Worm (Caenorhabditis elegans): ENCODE measurements around the gene cyp-35A4.

Gene cyp-35A4

DNA sequence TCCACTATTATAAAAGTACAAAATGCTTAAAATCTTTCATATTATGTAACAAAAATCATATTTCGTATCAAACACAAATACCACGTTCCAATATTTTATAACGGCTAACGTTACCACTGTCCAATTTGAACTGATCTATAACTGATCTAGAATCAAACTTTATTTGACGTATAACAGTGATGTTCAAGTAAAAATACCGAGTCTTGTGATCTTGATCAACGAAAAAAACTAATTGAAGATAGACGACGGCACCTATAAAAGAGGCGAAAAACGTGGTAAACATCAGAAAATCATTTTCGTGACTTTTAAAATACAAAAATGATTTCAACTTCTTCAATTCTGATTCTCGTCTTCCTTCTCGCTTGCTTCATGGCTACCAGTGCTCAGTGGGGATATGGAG is 43.8 kb upstream of the cyp-35A4 start, which contains the start of gene nlp-28:
nlp-28 (plus strand) TSS at position 285 of the 400 bp plus-strand sequence.
- no peak for TF ChIP-seq unc-39 (tag; optimal IDR thresholded peaks at IDR 0.05)
- TF ChIP-seq ceh-82 (tag; optimal IDR thresholded peaks at IDR 0.05) = no peak
- no peak for TF ChIP-seq sea-2 (GFP tag; optimal IDR thresholded peaks at IDR 0.05)
- no peak for TF ChIP-seq daf-12 (tag; optimal IDR thresholded peaks at IDR 0.05)

DNA sequence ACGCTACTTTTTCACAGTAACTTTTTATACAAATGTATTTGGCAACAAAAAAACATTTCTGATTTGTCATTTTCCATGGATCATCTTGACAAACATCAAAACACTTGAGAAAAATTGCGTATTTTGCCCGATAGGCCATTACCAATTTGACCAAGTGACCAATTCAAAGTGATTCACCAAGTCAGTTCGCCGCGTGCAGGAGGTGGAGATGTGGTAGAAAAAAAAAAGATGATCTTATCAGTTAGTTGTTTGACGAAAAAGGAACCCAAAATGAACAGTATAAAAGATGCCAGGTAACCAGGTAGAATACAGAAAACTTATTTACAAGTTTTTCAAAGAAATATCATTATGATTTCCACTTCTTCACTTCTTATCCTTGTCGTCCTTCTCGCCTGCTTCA is 42.3 kb upstream of the cyp-35A4 start, which contains the start of gene nlp-27:
nlp-27 (plus strand) TSS at position 309 of the 400 bp plus-strand sequence.
- TF ChIP-seq nhr-23 (tag; optimal IDR thresholded peaks at IDR 0.05) (peak; percentile 23), nhr-67 (tag; optimal IDR thresholded peaks at IDR 0.05) (no peak)

DNA sequence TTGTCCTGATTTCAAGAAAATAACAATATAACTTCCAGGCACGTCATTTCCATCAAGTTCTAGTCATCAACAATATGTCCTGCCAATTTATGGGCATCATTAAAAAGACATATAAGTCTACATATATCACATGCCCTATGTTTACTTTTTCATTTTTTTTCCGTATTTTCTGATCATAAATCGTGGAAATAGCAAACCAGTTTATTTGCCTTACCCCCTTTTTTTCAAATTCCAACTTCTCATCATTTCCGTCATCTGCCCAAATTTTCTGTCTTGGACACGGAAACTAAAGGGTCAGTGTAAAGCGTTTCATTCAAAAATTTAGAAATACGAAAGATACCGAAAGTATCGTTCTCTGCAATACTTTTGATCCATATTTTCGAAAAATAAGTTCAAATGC is 39.1 kb upstream of the cyp-35A4 start:
- TF ChIP-seq fkh-2 (tag; optimal IDR thresholded peaks at IDR 0.05) = no peak
- TF ChIP-seq nhr-77 (tag; optimal IDR thresholded peaks at IDR 0.05) = no peak
- TF ChIP-seq ZK546.5 (tag; optimal IDR thresholded peaks at IDR 0.05) = no peak
- TF ChIP-seq egl-5 (tag; optimal IDR thresholded peaks at IDR 0.05) = no peak
- no peak for TF ChIP-seq mdl-1 (tag; optimal IDR thresholded peaks at IDR 0.05)
- TF ChIP-seq skn-1 (tag; optimal IDR thresholded peaks at IDR 0.05) = no peak
- TF ChIP-seq jun-1 (tag; optimal IDR thresholded peaks at IDR 0.05) = no peak
- TF ChIP-seq zag-1 (tag; optimal IDR thresholded peaks at IDR 0.05) = no peak
- no peak for TF ChIP-seq nhr-23 (tag; optimal IDR thresholded peaks at IDR 0.05)
- no peak for TF ChIP-seq eor-1 (tag; optimal IDR thresholded peaks at IDR 0.05)
- TF ChIP-seq fos-1 (tag; optimal IDR thresholded peaks at IDR 0.05) = no peak
- TF ChIP-seq lin-39 (tag; optimal IDR thresholded peaks at IDR 0.05) = no peak
- TF ChIP-seq fkh-10 (GFP tag; optimal IDR thresholded peaks at IDR 0.05) = no peak

DNA sequence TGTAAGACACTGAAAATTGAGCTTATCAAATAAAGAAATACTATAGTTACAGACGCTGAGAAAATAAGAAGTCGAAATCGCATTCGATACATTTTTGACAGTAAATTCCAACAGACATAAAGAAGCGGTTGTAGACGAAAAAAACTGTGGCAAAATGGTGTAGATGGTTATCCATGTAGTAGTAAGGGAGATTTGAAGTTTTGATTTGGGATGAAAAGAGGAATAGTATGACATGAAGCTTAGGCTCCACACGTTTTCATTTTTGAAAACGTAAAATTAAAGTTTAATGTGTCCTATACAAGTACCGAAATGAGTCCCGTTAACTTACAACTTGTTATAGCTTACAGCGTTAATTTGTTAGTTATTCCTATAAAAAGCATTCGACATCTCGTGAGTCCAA is 37.4 kb upstream of the cyp-35A4 start, which contains the start of gene K09D9.9:
K09D9.9 (minus strand) TSS at position 101 of the 400 bp plus-strand sequence.
- no peak for TF ChIP-seq zag-1 (tag; optimal IDR thresholded peaks at IDR 0.05)
- TF ChIP-seq jun-1 (tag; optimal IDR thresholded peaks at IDR 0.05) = no peak
- TF ChIP-seq nhr-237 (tag; optimal IDR thresholded peaks at IDR 0.05) = no peak
- TF ChIP-seq eor-1 (tag; optimal IDR thresholded peaks at IDR 0.05) = no peak
- no peak for TF ChIP-seq elt-3 (tag; optimal IDR thresholded peaks at IDR 0.05)
- no peak for TF ChIP-seq elt-2 (tag; optimal IDR thresholded peaks at IDR 0.05)
- no peak for TF ChIP-seq unc-62 (GFP tag; optimal IDR thresholded peaks at IDR 0.05)
- no peak for TF ChIP-seq mdl-1 (tag; optimal IDR thresholded peaks at IDR 0.05)
- no peak for TF ChIP-seq hmg-11 (tag; optimal IDR thresholded peaks at IDR 0.05)
- no peak for TF ChIP-seq unc-39 (tag; optimal IDR thresholded peaks at IDR 0.05)

DNA sequence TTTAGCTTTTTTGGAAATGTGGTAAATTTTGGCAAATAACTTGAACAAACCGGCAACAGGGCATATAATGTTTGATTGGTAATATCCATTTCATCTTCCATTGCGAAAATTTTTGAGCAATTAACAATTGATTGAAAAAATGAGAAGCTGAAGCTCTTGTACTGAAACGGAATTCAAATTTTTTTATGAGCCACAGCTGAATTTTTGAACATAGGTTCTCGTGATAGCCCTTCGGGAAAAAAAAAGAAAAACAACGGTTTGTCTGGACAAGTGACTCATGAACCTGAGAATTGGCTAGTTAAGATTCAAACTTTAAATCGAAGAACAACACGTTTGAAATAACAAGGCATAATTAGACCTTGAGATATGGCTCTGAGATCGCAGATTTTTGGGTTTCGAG is 35.6 kb upstream of the cyp-35A4 start, which contains the start of gene srx-62:
srx-62 (minus strand) TSS at position 101 of the 400 bp plus-strand sequence.
- no peak for TF ChIP-seq ama-1 (optimal IDR thresholded peaks at IDR 0.05)
- TF ChIP-seq egl-27 (tag; optimal IDR thresholded peaks at IDR 0.05) = no peak
- no peak for TF ChIP-seq ceh-9 (tag; optimal IDR thresholded peaks at IDR 0.05)
- TF ChIP-seq lin-39 (tag; optimal IDR thresholded peaks at IDR 0.05) = no peak
- no peak for TF ChIP-seq hmg-11 (tag; optimal IDR thresholded peaks at IDR 0.05)
- TF ChIP-seq egl-5 (tag; optimal IDR thresholded peaks at IDR 0.05) = no peak
- no peak for TF ChIP-seq jun-1 (tag; optimal IDR thresholded peaks at IDR 0.05)
- TF ChIP-seq mml-1 (tag; optimal IDR thresholded peaks at IDR 0.05) = no peak
- TF ChIP-seq ceh-16 (tag; optimal IDR thresholded peaks at IDR 0.05) = no peak
- TF ChIP-seq nhr-28 (tag; optimal IDR thresholded peaks at IDR 0.05) = no peak
- TF ChIP-seq nhr-237 (tag; optimal IDR thresholded peaks at IDR 0.05) = no peak
- no peak for TF ChIP-seq fos-1 (tag; optimal IDR thresholded peaks at IDR 0.05)
- no peak for TF ChIP-seq lin-15B (tag; optimal IDR thresholded peaks at IDR 0.05)
- TF ChIP-seq pha-4 (tag; optimal IDR thresholded peaks at IDR 0.05) = no peak
- TF ChIP-seq mdl-1 (tag; optimal IDR thresholded peaks at IDR 0.05) = no peak
- TF ChIP-seq ztf-4 (tag; optimal IDR thresholded peaks at IDR 0.05) = no peak
- TF ChIP-seq nhr-76 (tag; optimal IDR thresholded peaks at IDR 0.05) = no peak
- TF ChIP-seq ceh-28 (tag; optimal IDR thresholded peaks at IDR 0.05) = no peak

DNA sequence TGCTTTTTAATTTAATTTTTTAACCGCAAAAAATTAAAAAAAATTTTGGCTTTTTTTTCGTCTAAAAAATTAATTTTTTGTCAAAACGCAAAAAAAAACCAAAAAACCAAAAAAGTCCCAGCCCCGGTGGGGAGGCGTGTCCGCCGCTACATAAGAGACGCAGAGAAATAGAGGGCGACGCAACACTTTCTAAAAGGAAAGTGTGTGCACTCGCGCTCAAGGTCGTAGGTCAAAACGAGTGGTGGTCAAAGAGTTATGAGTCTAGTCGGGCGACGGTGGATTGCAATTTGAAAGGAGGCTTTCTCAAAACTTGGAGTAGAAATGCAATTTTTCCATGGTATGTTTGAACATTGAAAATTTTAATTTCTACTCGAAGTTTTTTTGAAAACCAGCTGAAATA is 26.8 kb upstream of the cyp-35A4 start:
- no peak for TF ChIP-seq fkh-2 (tag; optimal IDR thresholded peaks at IDR 0.05)
- TF ChIP-seq pqm-1 (tag; optimal IDR thresholded peaks at IDR 0.05) = no peak
